Fruit fly (Drosophila melanogaster) whole organism, embryonic: ENCODE data around the gene CG34028.

Experiments used
- ATbp ChIP-seq: fragments of 200-800 bp; sonication (Bioruptor generic); optimal IDR thresholded peaks from 2 replicates; lab custom pipeline; 2017; ENCODE audit warnings: missing biosample characterization, mild to moderate bottlenecking, missing genetic modification characterization, missing genetic modification reagents
- Atf6 ChIP-seq: fragments of 200-800 bp; sonication (Bioruptor generic); IDR thresholded peaks from 2 replicates; pipeline ENCODE4 v1.3.6; 2022; ENCODE audit warnings: missing biosample characterization, missing genetic modification characterization
- CG10321 ChIP-seq: fragments of 200-800 bp; sonication (Bioruptor generic); IDR thresholded peaks from 2 replicates; pipeline ENCODE4 v1.3.6; 2022; ENCODE audit warnings: missing biosample characterization, missing genetic modification characterization
- CG11695 ChIP-seq: fragments of 200-800 bp; sonication (Bioruptor generic); IDR thresholded peaks from 3 replicates; pipeline ENCODE4 v1.3.6; 2022; ENCODE audit warnings: missing biosample characterization, missing genetic modification characterization
- CG12236 ChIP-seq: fragments of 200-800 bp; sonication (Bioruptor generic); optimal IDR thresholded peaks from 2 replicates; lab custom pipeline; 2016; ENCODE audit warnings: missing biosample characterization, missing genetic modification characterization
- CG13775 ChIP-seq: fragments of 200-800 bp; sonication (Bioruptor generic); optimal IDR thresholded peaks from 3 replicates; lab custom pipeline; 2017; ENCODE audit warnings: missing biosample characterization, mild to moderate bottlenecking, missing genetic modification characterization
- CG13894 ChIP-seq: fragments of 200-800 bp; sonication (Bioruptor generic); optimal IDR thresholded peaks from 3 replicates; lab custom pipeline; 2018; ENCODE audit warnings: missing biosample characterization, mild to moderate bottlenecking, missing genetic modification characterization, moderate library complexity
- CG14710 ChIP-seq: fragments of 200-800 bp; sonication (Bioruptor generic); optimal IDR thresholded peaks from 3 replicates; lab custom pipeline; 2019; ENCODE audit warnings: missing biosample characterization, mild to moderate bottlenecking, missing genetic modification characterization, moderate library complexity
- CG1602 ChIP-seq: fragments of 200-800 bp; sonication (Bioruptor generic); optimal IDR thresholded peaks from 3 replicates; lab custom pipeline; 2016; ENCODE audit warnings: missing biosample characterization, missing genetic modification characterization
- CG1832 ChIP-seq: fragments of 200-800 bp; sonication (Bioruptor generic); optimal IDR thresholded peaks from 2 replicates; lab custom pipeline; 2017; ENCODE audit warnings: missing biosample characterization, mild to moderate bottlenecking, missing genetic modification characterization, inconsistent platforms
- CG2120 ChIP-seq: fragments of 200-800 bp; sonication (Bioruptor generic); optimal IDR thresholded peaks from 3 replicates; lab custom pipeline; 2016; ENCODE audit warnings: missing biosample characterization, missing genetic modification characterization
- CG31441 ChIP-seq: fragments of 200-800 bp; sonication (Bioruptor generic); IDR thresholded peaks from 2 replicates; pipeline ENCODE4 v1.3.6; 2022; ENCODE audit warnings: missing biosample characterization, missing genetic modification characterization
- CG32772 ChIP-seq: fragments of 200-800 bp; sonication (Bioruptor generic); IDR thresholded peaks from 2 replicates; pipeline ENCODE4 v1.3.6; 2022; ENCODE audit warnings: missing biosample characterization, missing genetic modification characterization
- CG3995 ChIP-seq: fragments of 200-800 bp; sonication (Bioruptor generic); optimal IDR thresholded peaks from 3 replicates; lab custom pipeline; 2016; ENCODE audit warnings: missing biosample characterization, missing genetic modification characterization
- CG42726 ChIP-seq: fragments of 200-800 bp; sonication (Bioruptor generic); IDR thresholded peaks from 2 replicates; pipeline ENCODE4 v1.3.6; 2022; ENCODE audit warnings: missing biosample characterization, missing genetic modification characterization; ENCODE audit not compliant: partially characterized antibody
- CG4360 ChIP-seq: fragments of 200-800 bp; sonication (Bioruptor generic); IDR thresholded peaks from 2 replicates; pipeline ENCODE4 v1.3.6; 2022; ENCODE audit warnings: missing biosample characterization, missing genetic modification characterization
- CG4730 ChIP-seq: fragments of 200-800 bp; sonication (Bioruptor generic); IDR thresholded peaks from 2 replicates; pipeline ENCODE4 v1.3.6; 2022; ENCODE audit warnings: missing biosample characterization, missing genetic modification characterization
- CG6254 ChIP-seq: fragments of 200-800 bp; sonication (Bioruptor generic); optimal IDR thresholded peaks from 3 replicates; lab custom pipeline; 2017; ENCODE audit warnings: mild to moderate bottlenecking, missing biosample characterization, missing genetic modification reagents, missing genetic modification characterization
- CG6791 ChIP-seq: fragments of 200-800 bp; sonication (Bioruptor generic); IDR thresholded peaks from 3 replicates; pipeline ENCODE4 v1.3.6; 2022; ENCODE audit warnings: missing biosample characterization, missing genetic modification characterization; ENCODE audit not compliant: partially characterized antibody
- CG6854 ChIP-seq: fragments of 200-800 bp; sonication (Bioruptor generic); optimal IDR thresholded peaks from 3 replicates; lab custom pipeline; 2017; ENCODE audit warnings: missing biosample characterization, mild to moderate bottlenecking, missing genetic modification characterization
- CG7786 ChIP-seq: fragments of 200-800 bp; sonication (Bioruptor generic); optimal IDR thresholded peaks from 2 replicates; lab custom pipeline; 2016; ENCODE audit warnings: missing biosample characterization, missing genetic modification characterization
- CG9876 ChIP-seq: fragments of 200-800 bp; sonication (Bioruptor generic); optimal IDR thresholded peaks from 2 replicates; lab custom pipeline; 2016; ENCODE audit warnings: missing biosample characterization, missing genetic modification characterization
- CTCF ChIP-seq: fragments of 200-800 bp; sonication (Bioruptor generic); optimal IDR thresholded peaks from 2 replicates; lab custom pipeline; 2017; ENCODE audit warnings: missing biosample characterization, mild to moderate bottlenecking, missing genetic modification characterization, moderate library complexity
- Dbx ChIP-seq: fragments of 200-800 bp; sonication (Bioruptor generic); IDR thresholded peaks from 3 replicates; pipeline ENCODE4 v1.3.6; 2022; ENCODE audit warnings: missing biosample characterization, missing genetic modification characterization
- Dek ChIP-seq: fragments of 200-800 bp; sonication (Bioruptor generic); optimal IDR thresholded peaks from 3 replicates; lab custom pipeline; 2019; ENCODE audit warnings: missing biosample characterization, mild to moderate bottlenecking, missing genetic modification characterization, moderate library complexity
- Dip2 ChIP-seq: fragments of 200-800 bp; sonication (Bioruptor generic); IDR thresholded peaks from 2 replicates; pipeline ENCODE4 v1.3.6; 2022; ENCODE audit warnings: missing biosample characterization, missing genetic modification characterization
- Hmx ChIP-seq: fragments of 200-800 bp; sonication (Bioruptor generic); optimal IDR thresholded peaks from 2 replicates; lab custom pipeline; 2016; ENCODE audit warnings: missing biosample characterization, missing genetic modification characterization
- Jarid2 ChIP-seq: fragments of 200-800 bp; sonication (Bioruptor generic); optimal IDR thresholded peaks from 3 replicates; lab custom pipeline; 2017; ENCODE audit warnings: mild to moderate bottlenecking, missing biosample characterization, missing genetic modification reagents, missing genetic modification characterization
- NK7.1 ChIP-seq: fragments of 200-800 bp; sonication (Bioruptor generic); optimal IDR thresholded peaks from 3 replicates; lab custom pipeline; 2016; ENCODE audit warnings: missing biosample characterization, missing genetic modification characterization
- Nf-YB ChIP-seq: fragments of 200-800 bp; sonication (Bioruptor generic); optimal IDR thresholded peaks from 3 replicates; lab custom pipeline; 2019; ENCODE audit warnings: missing biosample characterization, mild to moderate bottlenecking, missing genetic modification characterization, moderate library complexity
- Nf-YC ChIP-seq: fragments of 200-800 bp; optimal IDR thresholded peaks from 3 replicates; lab custom pipeline; 2019; ENCODE audit warnings: missing biosample characterization, mild to moderate bottlenecking, missing genetic modification characterization, moderate library complexity
- Sin3A ChIP-seq: fragments of >200 bp; optimal IDR thresholded peaks from 2 replicates; lab custom pipeline; 2018
- Sox100B ChIP-seq: fragments of 200-800 bp; sonication (Bioruptor generic); optimal IDR thresholded peaks from 3 replicates; lab custom pipeline; 2018; ENCODE audit warnings: missing biosample characterization, mild to moderate bottlenecking, missing genetic modification characterization
- Taf1 ChIP-seq: fragments of 200-800 bp; sonication (Bioruptor generic); IDR thresholded peaks from 2 replicates; pipeline ENCODE4 v1.3.6; 2022; ENCODE audit warnings: missing biosample characterization, missing genetic modification characterization
- Trl ChIP-seq, 3 experiments: fragments of >200 bp in 2 of 3; fragments of 200-800 bp in 1 of 3; sonication (Bioruptor generic) in 1 of 3; optimal IDR thresholded peaks; 2 replicates in 1 of 3; 3 replicates in 2 of 3; lab custom pipeline; 2016 to 2017; ENCODE audit warnings: missing biosample characterization in 1 of 3, missing genetic modification characterization in 1 of 3
- cad ChIP-seq: fragments of >200 bp; optimal IDR thresholded peaks from 2 replicates; lab custom pipeline; 2017; ENCODE audit warnings: missing biosample characterization, missing genetic modification characterization
- crc ChIP-seq: fragments of 200-800 bp; sonication (Bioruptor generic); optimal IDR thresholded peaks from 2 replicates; lab custom pipeline; 2016; ENCODE audit warnings: missing biosample characterization, missing genetic modification characterization
- dan ChIP-seq: fragments of 200-800 bp; sonication (Bioruptor generic); IDR thresholded peaks from 2 replicates; pipeline ENCODE4 v1.3.6; 2022; ENCODE audit warnings: missing biosample characterization, missing genetic modification characterization
- en ChIP-seq: fragments of 200-800 bp; sonication (Bioruptor generic); optimal IDR thresholded peaks from 2 replicates; lab custom pipeline; 2016; ENCODE audit warnings: missing biosample characterization, missing genetic modification characterization
- grau ChIP-seq: fragments of 200-800 bp; optimal IDR thresholded peaks from 3 replicates; lab custom pipeline; 2019; ENCODE audit warnings: missing biosample characterization, mild to moderate bottlenecking, missing genetic modification characterization, moderate library complexity
- hkb ChIP-seq, 2 experiments: fragments of 200-800 bp in 1 of 2; fragments of >200 bp in 1 of 2; sonication (Bioruptor generic) in 1 of 2; IDR thresholded peaks in 1 of 2; optimal IDR thresholded peaks in 1 of 2; 2 replicates each; pipeline versions ENCODE4 v1.3.6 to Lab custom; 2017 to 2022; ENCODE audit warnings: missing biosample characterization in 1 of 2, missing genetic modification characterization in 1 of 2
- kah ChIP-seq: fragments of 200-800 bp; sonication (Bioruptor generic); optimal IDR thresholded peaks from 2 replicates; lab custom pipeline; 2018; ENCODE audit warnings: missing biosample characterization, mild to moderate bottlenecking, missing genetic modification characterization
- kni ChIP-seq: fragments of 200-800 bp; sonication (Bioruptor generic); optimal IDR thresholded peaks from 3 replicates; lab custom pipeline; 2017; ENCODE audit warnings: mild to moderate bottlenecking, missing biosample characterization, missing genetic modification reagents, missing genetic modification characterization
- mam ChIP-seq: fragments of 200-800 bp; sonication (Bioruptor generic); optimal IDR thresholded peaks from 3 replicates; lab custom pipeline; 2016; ENCODE audit warnings: missing biosample characterization, missing genetic modification characterization
- pan ChIP-seq, 4 experiments: fragments of >200 bp in 3 of 4; fragments of 200-800 bp in 1 of 4; sonication (Bioruptor generic) in 1 of 4; optimal IDR thresholded peaks in 3 of 4; IDR thresholded peaks in 1 of 4; 2 replicates each; pipeline versions ENCODE4 v1.3.6 to Lab custom; 2017 to 2022; ENCODE audit warnings: missing biosample characterization in 2 of 4, missing genetic modification characterization in 2 of 4, mixed read lengths in 1 of 4
- pum ChIP-seq: fragments of 200-800 bp; sonication (Bioruptor generic); optimal IDR thresholded peaks from 2 replicates; lab custom pipeline; 2016; ENCODE audit warnings: missing biosample characterization, missing genetic modification characterization
- row ChIP-seq: fragments of 200-800 bp; sonication (Bioruptor generic); IDR thresholded peaks from 3 replicates; pipeline ENCODE4 v1.3.6; 2022; ENCODE audit warnings: missing biosample characterization, missing genetic modification characterization
- salm ChIP-seq: fragments of 200-800 bp; sonication (Bioruptor generic); optimal IDR thresholded peaks from 2 replicates; lab custom pipeline; 2018; ENCODE audit warnings: missing biosample characterization, mild to moderate bottlenecking, missing genetic modification characterization
- sens-2 ChIP-seq: fragments of 200-800 bp; sonication (Bioruptor generic); IDR thresholded peaks from 2 replicates; pipeline ENCODE4 v1.3.6; 2022; ENCODE audit warnings: missing biosample characterization, missing genetic modification characterization
- trem ChIP-seq: fragments of 200-800 bp; optimal IDR thresholded peaks from 3 replicates; lab custom pipeline; 2019; ENCODE audit warnings: missing biosample characterization, mild to moderate bottlenecking, missing genetic modification characterization, moderate library complexity
- vnd ChIP-seq: fragments of 200-800 bp; sonication (Bioruptor generic); IDR thresholded peaks from 3 replicates; pipeline ENCODE4 v1.3.6; 2022; ENCODE audit warnings: missing biosample characterization, missing genetic modification characterization; ENCODE audit not compliant: partially characterized antibody
- z ChIP-seq: fragments of 200-800 bp; sonication (Bioruptor generic); IDR thresholded peaks from 3 replicates; pipeline ENCODE4 v1.3.6; 2022; ENCODE audit warnings: missing biosample characterization, missing genetic modification characterization
- zen ChIP-seq: fragments of 200-800 bp; sonication (Bioruptor generic); optimal IDR thresholded peaks from 3 replicates; lab custom pipeline; 2018; ENCODE audit warnings: missing biosample characterization, mild to moderate bottlenecking, missing genetic modification characterization, moderate library complexity

CG34028 gene

DNA sequence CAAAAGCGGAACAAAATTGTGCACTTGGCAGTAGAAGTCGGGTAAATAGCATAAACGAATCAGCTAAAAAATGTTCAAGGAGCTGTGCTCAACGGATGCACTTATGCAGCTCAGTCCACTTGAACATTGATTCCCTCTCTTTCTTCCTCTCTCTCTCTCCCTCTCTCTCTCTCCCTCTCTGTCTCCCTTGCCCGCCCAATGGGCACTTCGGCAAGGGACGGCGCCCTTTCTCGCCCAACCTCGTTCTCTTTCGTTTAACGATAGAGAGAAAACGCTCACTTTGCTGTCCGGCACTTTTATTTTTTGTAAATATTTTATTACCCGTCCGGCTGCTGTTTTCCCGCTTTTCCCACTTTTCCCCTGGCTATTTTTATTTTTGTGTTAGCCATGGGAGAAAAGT lies 33.1 kb downstream of the CG34028 start:
- TF ChIP-seq Sox100B (GFP tag; lab: Kevin White, UChicago) (no peak), Trl (optimal IDR thresholded peaks at IDR 0.05; lab: Kevin White, UChicago) (peak in 1 of 2 experiments; percentile 8), Trl (GFP tag; optimal IDR thresholded peaks at IDR 0.05; lab: Kevin White, UChicago) (no peak), CG1832 (GFP tag; lab: Kevin White, UChicago) (peak; percentile 48), Dip2 (no peak), mam (GFP tag; lab: Kevin White, UChicago) (no peak), NK7.1 (GFP tag; lab: Kevin White, UChicago) (no peak), CG13775 (GFP tag; lab: Kevin White, UChicago) (no peak), dan (GFP tag; lab: Robert Waterston, UW) (no peak), kah (no peak), row (GFP tag; lab: Robert Waterston, UW) (0 out of 3 replicates have a peak, but pooled peaks have one; percentile 1), Nf-YC (tag; lab: Kevin White, UChicago) (peak; percentile 63), CG12236 (GFP tag; lab: Kevin White, UChicago) (no peak), CG6254 (GFP tag; lab: Kevin White, UChicago) (no peak), CG10321 (GFP tag; lab: Robert Waterston, UW) (peak; percentile 58), CG42726 (no peak), Sin3A (lab: Kevin White, UChicago) (no peak), Taf1 (no peak), crc (GFP tag; lab: Kevin White, UChicago) (no peak), CG6791 (no peak), CG4360 (no peak), CG1602 (GFP tag; lab: Kevin White, UChicago) (no peak), z (GFP tag; lab: Robert Waterston, UW) (no peak), CG2120 (no peak), Dek (no peak), pum (GFP tag; lab: Kevin White, UChicago) (no peak), trem (no peak), cad (GFP tag; lab: Kevin White, UChicago) (no peak), pan (optimal IDR thresholded peaks at IDR 0.05; lab: Kevin White, UChicago) (no peak), pan (GFP tag; optimal IDR thresholded peaks at IDR 0.05 in 1 of 2, IDR thresholded peaks at IDR 0.05 in 1 of 2) (no peak), Dbx (GFP tag; lab: Robert Waterston, UW) (no peak), CG7786 (no peak), CG9876 (no peak), Nf-YB (GFP tag; lab: Kevin White, UChicago) (peak; percentile 69), grau (tag; lab: Kevin White, UChicago) (no peak), CG14710 (no peak), sens-2 (GFP tag; lab: Robert Waterston, UW) (no peak), Hmx (GFP tag; lab: Kevin White, UChicago) (no peak), kni (no peak)

dm6 chrX:9550565-9551145 lies 39.3 kb downstream of the CG34028 start, which contains the start of gene CG32700:
Gene CG32700 (minus strand): TSS chrX:9550838.
- peak; percentile 25 for TF ChIP-seq CG13894
- TF ChIP-seq CTCF (GFP tag; lab: Kevin White, UChicago), result peak; percentile 92
- TF ChIP-seq CG3995 (GFP tag; lab: Kevin White, UChicago), result peak; percentile 97
- TF ChIP-seq vnd (GFP tag; lab: Robert Waterston, UW), result no peak
- no peak for TF ChIP-seq CG32772
- TF ChIP-seq Jarid2 (GFP tag; lab: Kevin White, UChicago), result peak; percentile 21
- no peak for TF ChIP-seq Atf6 (GFP tag; lab: Robert Waterston, UW)
- TF ChIP-seq ATbp (GFP tag; lab: Kevin White, UChicago), result no peak
- peak; percentile 64 for TF ChIP-seq CG31441 (GFP tag; lab: Robert Waterston, UW)
- TF ChIP-seq salm (tag; lab: Kevin White, UChicago), result no peak
- no peak for TF ChIP-seq CG6854
- TF ChIP-seq hkb (optimal IDR thresholded peaks at IDR 0.05; lab: Kevin White, UChicago), result no peak
- TF ChIP-seq hkb (GFP tag; IDR thresholded peaks at IDR 0.05; lab: Robert Waterston, UW), result peak; percentile 41; the same call in 1 of the 2 replicates
- 0 out of 3 replicates have a peak, but pooled peaks have one; percentile 24 for TF ChIP-seq CG11695 (GFP tag; lab: Robert Waterston, UW)
- no peak for TF ChIP-seq CG4730 (GFP tag; lab: Robert Waterston, UW)
- TF ChIP-seq en (GFP tag; lab: Kevin White, UChicago), result no peak
- TF ChIP-seq zen (tag; lab: Kevin White, UChicago), result no peak
